Fruit fly (Drosophila melanogaster): ENCODE results near the gene CG13081.

dm6 chr2L:19548158-19548557 lies 7.8 kb downstream of the CG13081 start, which contains the start of gene Tep4:
- no peak for TF ChIP-seq CTCF (optimal IDR thresholded peaks at IDR 0.05)
- no peak for TF ChIP-seq CG8478 (optimal IDR thresholded peaks at IDR 0.05)

All from S2 (cell line).